Comparison of ENCODE assay signal across 4 fruit fly cellular contexts in the genomic region with DNA sequence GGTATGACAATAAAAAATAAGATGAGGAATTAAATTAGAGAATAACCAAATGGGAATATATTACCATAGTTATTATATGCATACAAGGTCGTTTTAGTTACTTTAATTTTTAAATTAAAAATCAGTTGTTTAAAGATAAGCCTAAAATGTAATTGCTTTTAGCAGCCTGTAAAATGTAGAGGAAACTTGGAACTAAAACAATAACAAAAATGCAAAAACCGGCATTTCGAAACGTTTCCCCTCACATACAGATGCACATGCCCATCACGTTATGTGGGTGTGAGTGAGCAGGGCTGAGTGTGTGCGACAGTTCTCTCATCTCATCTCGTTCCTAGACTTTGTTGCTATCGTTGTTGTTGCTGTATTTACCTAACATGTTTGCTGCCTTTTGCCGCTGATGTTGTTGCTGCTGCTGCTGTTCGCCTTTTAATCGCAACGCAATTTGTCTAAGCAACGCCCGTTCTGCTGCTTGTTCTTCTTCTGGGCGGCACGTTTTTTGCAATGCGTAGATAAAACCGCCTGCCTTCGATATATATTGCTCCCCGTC.
A peak's percentile ranks its signal among the peaks of the same experiment; 100 is the strongest.
TF ChIP-seq lines count a peak whose summit lies in the region.

No protein-coding gene starts in this region.

- no peak for TF ChIP-seq CTCF in whole organism, embryonic (GFP tag; optimal IDR thresholded peaks at IDR 0.05; lab: Kevin White, UChicago)

TF ChIP-seq in whole organism, adult, 20 proteins besides CTCF, POLR2A, EP300 and RAD21:
- TF ChIP-seq CG1620 (GFP tag; optimal IDR thresholded peaks at IDR 0.05; lab: Kevin White, UChicago) (peak; percentile 35), cic (GFP tag; optimal IDR thresholded peaks at IDR 0.05; lab: Kevin White, UChicago) (peak; percentile 31), pad (GFP tag; optimal IDR thresholded peaks at IDR 0.05; lab: Kevin White, UChicago) (peak; percentile 94), CG12768 (GFP tag; optimal IDR thresholded peaks at IDR 0.05; lab: Kevin White, UChicago) (no peak), tj (GFP tag; optimal IDR thresholded peaks at IDR 0.05; lab: Kevin White, UChicago) (no peak), kay (GFP tag; lab: Kevin White, UChicago; ENCODE audit: borderline replicate concordance) (peak; percentile 96), Clk (GFP tag; optimal IDR thresholded peaks at IDR 0.05; lab: Kevin White, UChicago) (no peak), Mnt (GFP tag; optimal IDR thresholded peaks at IDR 0.05; lab: Kevin White, UChicago) (peak; percentile 36), CG11617 (GFP tag; optimal IDR thresholded peaks at IDR 0.05; lab: Kevin White, UChicago) (no peak), CG5204 (GFP tag; optimal IDR thresholded peaks at IDR 0.05; lab: Kevin White, UChicago) (no peak), ovo (GFP tag; optimal IDR thresholded peaks at IDR 0.05; lab: Kevin White, UChicago) (peak; percentile 32)

TF ChIP-seq in whole organism, embryonic, 481 proteins besides CTCF, POLR2A, EP300 and RAD21 (continues in another document):
- TF ChIP-seq tio (GFP tag; optimal IDR thresholded peaks at IDR 0.05; lab: Kevin White, UChicago) (no peak), CG2678 (tag; optimal IDR thresholded peaks at IDR 0.05; lab: Kevin White, UChicago) (no peak), Doc2 (GFP tag; IDR thresholded peaks at IDR 0.05; lab: Robert Waterston, UW) (no peak), Trl (optimal IDR thresholded peaks at IDR 0.05; lab: Kevin White, UChicago) (peak in 1 of 2 experiments; percentile 39), Trl (GFP tag; optimal IDR thresholded peaks at IDR 0.05; lab: Kevin White, UChicago) (no peak), CG18011 (GFP tag; optimal IDR thresholded peaks at IDR 0.05; lab: Kevin White, UChicago) (no peak), D19A (tag; optimal IDR thresholded peaks at IDR 0.05; lab: Kevin White, UChicago) (no peak), sisA (GFP tag; IDR thresholded peaks at IDR 0.05; lab: Robert Waterston, UW) (no peak), CG3065 (GFP tag; optimal IDR thresholded peaks at IDR 0.05; lab: Kevin White, UChicago) (no peak), CG4707 (GFP tag; optimal IDR thresholded peaks at IDR 0.05; lab: Kevin White, UChicago) (no peak), BtbVII (GFP tag; optimal IDR thresholded peaks at IDR 0.05; lab: Kevin White, UChicago) (no peak), Vsx1 (GFP tag; optimal IDR thresholded peaks at IDR 0.05; lab: Kevin White, UChicago) (no peak), Awh (GFP tag; IDR thresholded peaks at IDR 0.05; lab: Robert Waterston, UW) (no peak), ap (GFP tag; IDR thresholded peaks at IDR 0.05; lab: Robert Waterston, UW) (no peak), Max (GFP tag; optimal IDR thresholded peaks at IDR 0.05; lab: Kevin White, UChicago) (peak; percentile 3), NfI (GFP tag; optimal IDR thresholded peaks at IDR 0.05; lab: Kevin White, UChicago) (no peak), CG13296 (GFP tag; optimal IDR thresholded peaks at IDR 0.05; lab: Kevin White, UChicago) (no peak), chn (GFP tag; optimal IDR thresholded peaks at IDR 0.05; lab: Kevin White, UChicago) (no peak), kah (GFP tag; optimal IDR thresholded peaks at IDR 0.05; lab: Kevin White, UChicago) (no peak), grn (GFP tag; optimal IDR thresholded peaks at IDR 0.05; lab: Kevin White, UChicago) (no peak), CG5180 (GFP tag; optimal IDR thresholded peaks at IDR 0.05; lab: Kevin White, UChicago) (no peak), Fer2 (tag; optimal IDR thresholded peaks at IDR 0.05; lab: Kevin White, UChicago) (no peak), schlank (tag; optimal IDR thresholded peaks at IDR 0.05; lab: Kevin White, UChicago) (no peak), CG3726 (GFP tag; IDR thresholded peaks at IDR 0.05; lab: Robert Waterston, UW) (no peak), sens (GFP tag; lab: Kevin White, UChicago) (no peak), CG9437 (GFP tag; optimal IDR thresholded peaks at IDR 0.05; lab: Kevin White, UChicago) (no peak), CG10321 (GFP tag; IDR thresholded peaks at IDR 0.05; lab: Robert Waterston, UW) (no peak)

TF ChIP-seq in whole organism, prepupa, 60 proteins besides CTCF, POLR2A, EP300 and RAD21:
- no peak for TF ChIP-seq achi (GFP tag; optimal IDR thresholded peaks at IDR 0.05; lab: Kevin White, UChicago)
- TF ChIP-seq Hr39 (GFP tag; optimal IDR thresholded peaks at IDR 0.05; lab: Kevin White, UChicago) = no peak
- TF ChIP-seq acj6 (GFP tag; optimal IDR thresholded peaks at IDR 0.05; lab: Kevin White, UChicago) = no peak
- peak; percentile 53 for TF ChIP-seq fkh (GFP tag; optimal IDR thresholded peaks at IDR 0.05; lab: Kevin White, UChicago)
- TF ChIP-seq CG32006 (GFP tag; optimal IDR thresholded peaks at IDR 0.05; lab: Kevin White, UChicago) = no peak
- TF ChIP-seq Eip78C (GFP tag; lab: Kevin White, UChicago) = peak; percentile 18
- TF ChIP-seq ss (GFP tag; optimal IDR thresholded peaks at IDR 0.05; lab: Kevin White, UChicago) = no peak
- no peak for TF ChIP-seq CG8632 (GFP tag; optimal IDR thresholded peaks at IDR 0.05; lab: Kevin White, UChicago)
- TF ChIP-seq Ets96B (tag; optimal IDR thresholded peaks at IDR 0.05; lab: Kevin White, UChicago) = peak; percentile 13
- TF ChIP-seq dsx (GFP tag; optimal IDR thresholded peaks at IDR 0.05; lab: Kevin White, UChicago; ENCODE audit: poor library complexity, severe bottlenecking) = peak; percentile 75
- no peak for TF ChIP-seq Smox (GFP tag; optimal IDR thresholded peaks at IDR 0.05; lab: Kevin White, UChicago)

TF ChIP-seq in whole organism, wandering third instar larva, 38 proteins besides CTCF, POLR2A, EP300 and RAD21:
- TF ChIP-seq Dif (GFP tag; optimal IDR thresholded peaks at IDR 0.05; lab: Kevin White, UChicago; ENCODE audit: partially characterized antibody) (peak; percentile 7), Dfd (GFP tag; optimal IDR thresholded peaks at IDR 0.05; lab: Kevin White, UChicago) (no peak), brk (GFP tag; optimal IDR thresholded peaks at IDR 0.05; lab: Kevin White, UChicago) (peak; percentile 31)
TF ChIP-seq in whole organism, wandering third instar larva: peak in this region for 2.
